Worm (Caenorhabditis elegans) whole organism, mixed stage, embryonic: Measurements from ENCODE around the gene F11A5.13.

Experiments
- ces-1 ChIP-seq: fragments of 150-350 bp; optimal IDR thresholded peaks from 2 replicates; lab custom pipeline; 2014; ENCODE audit warnings: missing biosample characterization, missing genetic modification reagents, missing genetic modification characterization
- lin-13 ChIP-seq: fragments of 150-350 bp; optimal IDR thresholded peaks from 2 replicates; lab custom pipeline; 2014; ENCODE audit warnings: missing biosample characterization, missing genetic modification characterization
- nhr-237 ChIP-seq: fragments of 150-350 bp; optimal IDR thresholded peaks from 2 replicates; lab custom pipeline; 2014; ENCODE audit warnings: missing biosample characterization, missing genetic modification characterization
- snpc-4 ChIP-seq: fragments of 150-350 bp; optimal IDR thresholded peaks from 2 replicates; lab custom pipeline; 2014; ENCODE audit warnings: missing biosample characterization, missing genetic modification characterization
- unc-120 ChIP-seq: sonication (generic microtip); optimal IDR thresholded peaks from 2 replicates; lab custom pipeline; 2017; ENCODE audit warnings: missing genetic modification characterization, missing compliant biosample characterization; ENCODE audit not compliant: poor library complexity, severe bottlenecking

DNA sequence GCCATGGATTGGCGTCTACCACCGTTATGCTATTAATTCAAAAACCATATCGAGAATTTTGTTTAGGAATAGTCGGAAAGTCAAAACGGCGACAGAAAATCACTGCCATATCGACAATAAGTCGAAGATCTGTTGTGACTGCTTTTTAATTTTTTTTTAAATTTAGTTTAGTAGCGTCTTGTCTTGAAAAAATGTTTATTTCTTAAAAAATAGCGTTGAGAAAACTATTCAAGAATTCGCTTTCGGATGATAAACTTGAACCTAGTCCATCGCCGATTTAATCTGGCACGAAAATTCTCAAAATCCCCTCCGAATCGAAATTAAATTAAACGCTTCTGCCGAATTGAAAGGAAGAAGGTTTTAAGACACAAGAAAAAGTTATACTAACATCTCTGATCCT, 34.4 kb downstream of the F11A5.13 start, which contains the start of gene srh-279:
- TF ChIP-seq nhr-237 (tag; lab: Kevin White, UChicago): no peak
- TF ChIP-seq snpc-4: no peak
- TF ChIP-seq lin-13 (tag; lab: Kevin White, UChicago): no peak
- TF ChIP-seq ces-1: no peak
- TF ChIP-seq unc-120 (tag; lab: Kevin White, UChicago): no peak
